Fruit fly (Drosophila melanogaster) whole organism, prepupa: ENCODE measurements around the gene Cpr72Eb.

Experiments used
- CG10669 ChIP-seq: fragments of 200-800 bp; sonication (Bioruptor generic); optimal IDR thresholded peaks from 3 replicates; lab custom pipeline; 2018; ENCODE audit warnings: missing biosample characterization, mild to moderate bottlenecking, missing genetic modification characterization, moderate library complexity
- CG11902 ChIP-seq: fragments of 200-800 bp; sonication (Bioruptor generic); optimal IDR thresholded peaks from 3 replicates; lab custom pipeline; 2016; ENCODE audit warnings: missing biosample characterization, missing genetic modification characterization
- CG6854 ChIP-seq: fragments of 200-800 bp; sonication (Bioruptor generic); optimal IDR thresholded peaks from 2 replicates; lab custom pipeline; 2017; ENCODE audit warnings: missing biosample characterization, mild to moderate bottlenecking, missing genetic modification characterization
- CG7368 ChIP-seq: fragments of 200-800 bp; sonication (Bioruptor generic); optimal IDR thresholded peaks from 3 replicates; lab custom pipeline; 2016; ENCODE audit warnings: missing biosample characterization, missing genetic modification characterization
- CG8119 ChIP-seq: fragments of 200-800 bp; sonication (Bioruptor generic); IDR thresholded peaks from 3 replicates; pipeline ENCODE4 v1.3.6; 2022; ENCODE audit warnings: missing biosample characterization, missing genetic modification characterization
- CG8319 ChIP-seq: fragments of 200-800 bp; sonication (Bioruptor generic); optimal IDR thresholded peaks from 3 replicates; lab custom pipeline; 2016; ENCODE audit warnings: missing biosample characterization, missing genetic modification characterization
- Hr38 ChIP-seq: sonication (Bioruptor generic); optimal IDR thresholded peaks from 2 replicates; lab custom pipeline; 2016; ENCODE audit warnings: missing biosample characterization, missing genetic modification characterization
- Hr39 ChIP-seq: fragments of 200-800 bp; sonication (Bioruptor generic); optimal IDR thresholded peaks from 2 replicates; lab custom pipeline; 2016; ENCODE audit warnings: missing biosample characterization, missing genetic modification characterization
- Sox15 ChIP-seq: fragments of 200-800 bp; sonication (Bioruptor generic); optimal IDR thresholded peaks from 3 replicates; lab custom pipeline; 2016; ENCODE audit warnings: missing biosample characterization, missing genetic modification characterization
- dac ChIP-seq: fragments of 200-800 bp; sonication (Bioruptor generic); optimal IDR thresholded peaks from 2 replicates; lab custom pipeline; 2017; ENCODE audit warnings: missing biosample characterization, mild to moderate bottlenecking, missing genetic modification characterization
- eg ChIP-seq: fragments of 200-800 bp; sonication (Bioruptor generic); IDR thresholded peaks from 3 replicates; pipeline ENCODE4 v1.3.6; 2022; ENCODE audit warnings: missing biosample characterization, missing genetic modification characterization
- salr ChIP-seq, 2 experiments: fragments of 200-800 bp; sonication (Bioruptor generic); optimal IDR thresholded peaks; 3 replicates each; lab custom pipeline; 2016 to 2018; ENCODE audit warnings: missing biosample characterization in 2 of 2, missing genetic modification characterization in 2 of 2, mild to moderate bottlenecking in 1 of 2
- ss ChIP-seq, 2 experiments: fragments of 200-800 bp; sonication (Bioruptor generic); optimal IDR thresholded peaks; 2 replicates in 1 of 2; 3 replicates in 1 of 2; lab custom pipeline; 2017 to 2018; ENCODE audit warnings: mild to moderate bottlenecking in 2 of 2, missing biosample characterization in 2 of 2, missing genetic modification characterization in 2 of 2, moderate library complexity in 1 of 2

DNA sequence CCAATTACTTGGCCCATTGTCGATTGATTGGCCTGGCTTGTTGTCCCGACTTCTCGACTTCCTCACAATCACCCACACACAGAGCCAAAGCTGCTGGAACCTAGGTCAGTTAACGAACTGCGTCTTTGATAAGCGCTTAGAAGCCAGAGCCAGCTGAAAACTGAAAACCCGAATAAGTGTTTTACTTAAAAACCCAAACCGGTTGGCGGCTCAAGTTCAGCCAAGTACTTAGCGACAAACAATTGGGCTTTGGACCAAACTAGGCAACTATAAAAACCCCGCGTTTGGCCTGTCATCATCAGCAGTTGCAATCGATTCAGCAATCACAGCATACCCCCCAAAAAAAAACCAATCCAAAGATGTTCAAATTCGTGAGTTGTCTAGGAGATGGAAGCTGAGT lies 41.3 kb upstream of the Cpr72Eb start, which contains the start of gene CG13059:
- TF ChIP-seq CG7368 (GFP tag; lab: Kevin White, UChicago) (no peak), ss (GFP tag; optimal IDR thresholded peaks at IDR 0.05; lab: Kevin White, UChicago) (no peak), eg (GFP tag; lab: Robert Waterston, UW) (no peak), CG6854 (no peak), Hr39 (GFP tag; lab: Kevin White, UChicago) (no peak), CG8319 (GFP tag; lab: Kevin White, UChicago) (no peak), dac (GFP tag; lab: Kevin White, UChicago) (no peak), Hr38 (GFP tag; lab: Kevin White, UChicago) (no peak), Sox15 (GFP tag; lab: Kevin White, UChicago) (no peak), salr (GFP tag; optimal IDR thresholded peaks at IDR 0.05; lab: Kevin White, UChicago) (no peak), CG10669 (GFP tag; lab: Kevin White, UChicago) (no peak), CG11902 (GFP tag; lab: Kevin White, UChicago) (no peak), CG8119 (GFP tag; lab: Robert Waterston, UW) (no peak)
